Fruit fly (Drosophila melanogaster): ENCODE data around the gene Myc.

- TF ChIP-seq CG11902 (GFP tag; optimal IDR thresholded peaks at IDR 0.05), result peak; percentile 11
- TF ChIP-seq CG4318 (GFP tag; optimal IDR thresholded peaks at IDR 0.05), result no peak
- TF ChIP-seq Eip78C (GFP tag), result peak; percentile 69
- TF ChIP-seq Sox14 (GFP tag; optimal IDR thresholded peaks at IDR 0.05), result no peak
- peak; percentile 52 for TF ChIP-seq Hr39 (GFP tag; optimal IDR thresholded peaks at IDR 0.05)
- TF ChIP-seq CG6854 (GFP tag; optimal IDR thresholded peaks at IDR 0.05), result no peak
- no peak for TF ChIP-seq dsx (GFP tag; optimal IDR thresholded peaks at IDR 0.05; ENCODE audit: poor library complexity, severe bottlenecking)
- no peak for TF ChIP-seq Ets21C (GFP tag; optimal IDR thresholded peaks at IDR 0.05)
- no peak for TF ChIP-seq fd59A (GFP tag; optimal IDR thresholded peaks at IDR 0.05)
- TF ChIP-seq CG15336 (GFP tag; IDR thresholded peaks at IDR 0.05), result no peak
- no peak for TF ChIP-seq Hr38 (GFP tag; optimal IDR thresholded peaks at IDR 0.05)
- TF ChIP-seq Hr4 (GFP tag; optimal IDR thresholded peaks at IDR 0.05), result peak; percentile 20
Measured at dm6 chrX:3437493-3437892, 64.5 kb downstream of the Myc start.

Measured in whole organism, prepupa.